Worm (Caenorhabditis elegans) whole organism, midembryonic: ENCODE measurements around the gene col-115.

Experiments used
- T22C8.4 ChIP-seq: fragments of 200-800 bp; sonication (Bioruptor generic); IDR thresholded peaks from 2 replicates; pipeline ENCODE4 v1.3.6; 2022; ENCODE audit warnings: missing genetic modification characterization, missing compliant biosample characterization
- flt-1 ChIP-seq: fragments of 200-800 bp; sonication (Bioruptor generic); IDR thresholded peaks from 2 replicates; pipeline ENCODE4 v1.3.6; 2022; ENCODE audit warnings: missing genetic modification characterization, missing compliant biosample characterization
- med-1 ChIP-seq: sonication (generic microtip); optimal IDR thresholded peaks from 2 replicates; lab custom pipeline; 2017; ENCODE audit warnings: missing genetic modification characterization, mild to moderate bottlenecking, missing compliant biosample characterization, antibody characterized with exemption, missing genetic modification reagents; ENCODE audit not compliant: insufficient read depth

- TF ChIP-seq flt-1 (GFP tag; lab: Robert Waterston, UW) (no peak), med-1 (GFP tag; lab: Kevin White, UChicago) (no peak), T22C8.4 (no peak)
These were observed 6.4 kb upstream of the col-115 start, which contains the start of gene arf-5 for ce11 chrIV:7982024-7982576.
